Fruit fly (Drosophila melanogaster) whole organism, embryonic: ENCODE data around the gene Nin.

Source experiments
- Aef1 ChIP-seq: fragments of 200-800 bp; sonication (Bioruptor generic); IDR thresholded peaks from 3 replicates; pipeline ENCODE4 v1.3.6; 2022; ENCODE audit warnings: missing biosample characterization, missing genetic modification characterization
- CG11504 ChIP-seq: fragments of 200-800 bp; sonication (Bioruptor generic); optimal IDR thresholded peaks from 3 replicates; lab custom pipeline; 2019; ENCODE audit warnings: missing biosample characterization, mild to moderate bottlenecking, missing genetic modification characterization, moderate library complexity
- CG11695 ChIP-seq: fragments of 200-800 bp; sonication (Bioruptor generic); IDR thresholded peaks from 3 replicates; pipeline ENCODE4 v1.3.6; 2022; ENCODE audit warnings: missing biosample characterization, missing genetic modification characterization
- CG13894 ChIP-seq: fragments of 200-800 bp; sonication (Bioruptor generic); optimal IDR thresholded peaks from 3 replicates; lab custom pipeline; 2018; ENCODE audit warnings: missing biosample characterization, mild to moderate bottlenecking, missing genetic modification characterization, moderate library complexity
- CG15269 ChIP-seq: fragments of 200-800 bp; sonication (Bioruptor generic); optimal IDR thresholded peaks from 2 replicates; lab custom pipeline; 2018; ENCODE audit warnings: missing biosample characterization, mild to moderate bottlenecking, missing genetic modification characterization, moderate library complexity
- CG15696 ChIP-seq: fragments of 200-800 bp; sonication (Bioruptor generic); optimal IDR thresholded peaks from 2 replicates; lab custom pipeline; 2019; ENCODE audit warnings: missing biosample characterization, mild to moderate bottlenecking, missing genetic modification characterization, moderate library complexity
- CG16779 ChIP-seq: fragments of 200-800 bp; sonication (Bioruptor generic); IDR thresholded peaks from 2 replicates; pipeline ENCODE4 v1.3.6; 2022; ENCODE audit warnings: missing biosample characterization, missing genetic modification characterization
- CG16813 ChIP-seq: fragments of 200-800 bp; sonication (Bioruptor generic); IDR thresholded peaks from 3 replicates; pipeline ENCODE4 v1.3.6; 2022; ENCODE audit warnings: missing biosample characterization, missing genetic modification characterization; ENCODE audit not compliant: partially characterized antibody
- CG17385 ChIP-seq: fragments of 200-800 bp; sonication (Bioruptor generic); optimal IDR thresholded peaks from 3 replicates; lab custom pipeline; 2018; ENCODE audit warnings: missing biosample characterization, mild to moderate bottlenecking, missing genetic modification characterization
- CG17802 ChIP-seq: fragments of 200-800 bp; sonication (Bioruptor generic); optimal IDR thresholded peaks from 2 replicates; lab custom pipeline; 2018; ENCODE audit warnings: missing biosample characterization, mild to moderate bottlenecking, missing genetic modification characterization, moderate library complexity
- CG34422 ChIP-seq: fragments of 200-800 bp; sonication (Bioruptor generic); IDR thresholded peaks from 3 replicates; pipeline ENCODE4 v1.3.6; 2022; ENCODE audit warnings: missing biosample characterization, missing genetic modification characterization
- CG3726 ChIP-seq: fragments of 200-800 bp; sonication (Bioruptor generic); IDR thresholded peaks from 3 replicates; pipeline ENCODE4, ENCODE4 v1.3.6; 2022; ENCODE audit warnings: missing biosample characterization, missing genetic modification characterization
- CG4730 ChIP-seq: fragments of 200-800 bp; sonication (Bioruptor generic); IDR thresholded peaks from 2 replicates; pipeline ENCODE4 v1.3.6; 2022; ENCODE audit warnings: missing biosample characterization, missing genetic modification characterization
- CG6254 ChIP-seq: fragments of 200-800 bp; sonication (Bioruptor generic); optimal IDR thresholded peaks from 3 replicates; lab custom pipeline; 2017; ENCODE audit warnings: mild to moderate bottlenecking, missing biosample characterization, missing genetic modification reagents, missing genetic modification characterization
- CG6765 ChIP-seq: fragments of 200-800 bp; sonication (Bioruptor generic); optimal IDR thresholded peaks from 3 replicates; lab custom pipeline; 2017; ENCODE audit warnings: missing biosample characterization, mild to moderate bottlenecking, missing genetic modification characterization
- CG8359 ChIP-seq: fragments of 200-800 bp; sonication (Bioruptor generic); optimal IDR thresholded peaks from 2 replicates; lab custom pipeline; 2017; ENCODE audit warnings: missing biosample characterization, mild to moderate bottlenecking, missing genetic modification characterization, borderline replicate concordance
- CG9727 ChIP-seq: fragments of 200-800 bp; sonication (Bioruptor generic); optimal IDR thresholded peaks from 3 replicates; lab custom pipeline; 2017; ENCODE audit warnings: missing biosample characterization, mild to moderate bottlenecking, missing genetic modification characterization
- CG9932 ChIP-seq: fragments of 200-800 bp; sonication (Bioruptor generic); IDR thresholded peaks from 2 replicates; pipeline ENCODE4 v1.3.6; 2022; ENCODE audit warnings: missing biosample characterization, missing genetic modification characterization
- CrebB ChIP-seq: fragments of 200-800 bp; sonication (Bioruptor generic); optimal IDR thresholded peaks from 3 replicates; lab custom pipeline; 2018; ENCODE audit warnings: missing biosample characterization, mild to moderate bottlenecking, missing genetic modification characterization
- Hey ChIP-seq: fragments of 200-800 bp; sonication (Bioruptor generic); optimal IDR thresholded peaks from 3 replicates; lab custom pipeline; 2018; ENCODE audit warnings: missing biosample characterization, mild to moderate bottlenecking, missing genetic modification characterization
- Nf-YC ChIP-seq: fragments of 200-800 bp; optimal IDR thresholded peaks from 3 replicates; lab custom pipeline; 2019; ENCODE audit warnings: missing biosample characterization, mild to moderate bottlenecking, missing genetic modification characterization, moderate library complexity
- Opbp ChIP-seq: fragments of 200-800 bp; sonication (Bioruptor generic); IDR thresholded peaks from 3 replicates; pipeline ENCODE4 v1.3.6; 2022; ENCODE audit warnings: missing biosample characterization, missing genetic modification characterization; ENCODE audit not compliant: partially characterized antibody
- Tbp ChIP-seq: fragments of >200 bp; optimal IDR thresholded peaks from 2 replicates; lab custom pipeline; 2018; ENCODE audit warnings: missing biosample characterization, missing genetic modification characterization
- abd-A ChIP-seq: fragments of 200-800 bp; sonication (Bioruptor generic); optimal IDR thresholded peaks from 3 replicates; lab custom pipeline; 2019; ENCODE audit warnings: missing biosample characterization, mild to moderate bottlenecking, missing genetic modification characterization, moderate library complexity
- ap ChIP-seq: fragments of 200-800 bp; sonication (Bioruptor generic); IDR thresholded peaks from 2 replicates; pipeline ENCODE4 v1.3.6; 2022; ENCODE audit warnings: missing biosample characterization, missing genetic modification characterization
- caup ChIP-seq: fragments of 200-800 bp; sonication (Bioruptor generic); optimal IDR thresholded peaks from 3 replicates; lab custom pipeline; 2017; ENCODE audit warnings: missing biosample characterization, mild to moderate bottlenecking, missing genetic modification characterization, moderate library complexity; ENCODE audit not compliant: severe bottlenecking
- ham ChIP-seq: fragments of 200-800 bp; sonication (Bioruptor generic); IDR thresholded peaks from 2 replicates; pipeline ENCODE4 v1.3.6; 2022; ENCODE audit warnings: missing biosample characterization, missing genetic modification characterization
- nau ChIP-seq: fragments of 200-800 bp; sonication (Bioruptor generic); optimal IDR thresholded peaks from 3 replicates; lab custom pipeline; 2017; ENCODE audit warnings: missing biosample characterization, mild to moderate bottlenecking, missing genetic modification characterization, missing genetic modification reagents
- onecut ChIP-seq: fragments of 200-800 bp; sonication (Bioruptor generic); IDR thresholded peaks from 2 replicates; pipeline ENCODE4 v1.3.6; 2022; ENCODE audit warnings: missing biosample characterization, missing genetic modification characterization
- org-1 ChIP-seq: fragments of 200-800 bp; sonication (Bioruptor generic); optimal IDR thresholded peaks from 2 replicates; lab custom pipeline; 2017; ENCODE audit warnings: missing biosample characterization, missing genetic modification characterization
- peb ChIP-seq: fragments of 200-800 bp; sonication (Bioruptor generic); IDR thresholded peaks from 2 replicates; pipeline ENCODE4 v1.3.6; 2022; ENCODE audit warnings: missing biosample characterization, missing genetic modification characterization
- pfk ChIP-seq: fragments of 200-800 bp; sonication (Bioruptor generic); optimal IDR thresholded peaks from 2 replicates; lab custom pipeline; 2018; ENCODE audit warnings: missing biosample characterization, mild to moderate bottlenecking, missing genetic modification characterization, moderate library complexity
- pita ChIP-seq: fragments of 200-800 bp; sonication (Bioruptor generic); optimal IDR thresholded peaks from 2 replicates; lab custom pipeline; 2017; ENCODE audit warnings: missing biosample characterization, mild to moderate bottlenecking, missing genetic modification characterization
- prd ChIP-seq, 3 experiments: fragments of >200 bp in 2 of 3; fragments of 200-800 bp in 1 of 3; sonication (Bioruptor generic) in 1 of 3; optimal IDR thresholded peaks in 2 of 3; IDR thresholded peaks in 1 of 3; 2 replicates in 2 of 3; 3 replicates in 1 of 3; pipeline versions ENCODE4 v1.3.6 to Lab custom; 2017 to 2022; ENCODE audit warnings: missing biosample characterization in 1 of 3, missing genetic modification characterization in 1 of 3
- pros ChIP-seq: fragments of 200-800 bp; sonication (Bioruptor generic); optimal IDR thresholded peaks from 3 replicates; lab custom pipeline; 2019; ENCODE audit warnings: missing biosample characterization, mild to moderate bottlenecking, missing genetic modification characterization, moderate library complexity
- pum ChIP-seq: fragments of 200-800 bp; sonication (Bioruptor generic); optimal IDR thresholded peaks from 2 replicates; lab custom pipeline; 2016; ENCODE audit warnings: missing biosample characterization, missing genetic modification characterization
- pzg ChIP-seq: fragments of 200-800 bp; sonication (Bioruptor generic); optimal IDR thresholded peaks from 3 replicates; lab custom pipeline; 2018; ENCODE audit warnings: missing biosample characterization, mild to moderate bottlenecking, missing genetic modification characterization, moderate library complexity
- rib ChIP-seq: fragments of 200-800 bp; sonication (Bioruptor generic); IDR thresholded peaks from 2 replicates; pipeline ENCODE4 v1.3.6; 2022; ENCODE audit warnings: missing biosample characterization, missing genetic modification characterization
- sens-2 ChIP-seq: fragments of 200-800 bp; sonication (Bioruptor generic); IDR thresholded peaks from 2 replicates; pipeline ENCODE4 v1.3.6; 2022; ENCODE audit warnings: missing biosample characterization, missing genetic modification characterization
- ssp ChIP-seq: fragments of 200-800 bp; sonication (Bioruptor generic); IDR thresholded peaks from 2 replicates; pipeline ENCODE4 v1.3.6; 2022; ENCODE audit warnings: missing biosample characterization, missing genetic modification characterization
- sug ChIP-seq: fragments of 200-800 bp; optimal IDR thresholded peaks from 2 replicates; lab custom pipeline; 2019; ENCODE audit warnings: missing biosample characterization, mild to moderate bottlenecking, missing genetic modification characterization, moderate library complexity
- tap ChIP-seq: fragments of 200-800 bp; optimal IDR thresholded peaks from 3 replicates; lab custom pipeline; 2019; ENCODE audit warnings: missing biosample characterization, mild to moderate bottlenecking, missing genetic modification characterization, moderate library complexity
- usp ChIP-seq: fragments of >200 bp; optimal IDR thresholded peaks from 2 replicates; lab custom pipeline; 2017; ENCODE audit warnings: missing biosample characterization, missing genetic modification characterization
- z ChIP-seq: fragments of 200-800 bp; sonication (Bioruptor generic); IDR thresholded peaks from 3 replicates; pipeline ENCODE4 v1.3.6; 2022; ENCODE audit warnings: missing biosample characterization, missing genetic modification characterization
- zen ChIP-seq: fragments of 200-800 bp; sonication (Bioruptor generic); optimal IDR thresholded peaks from 3 replicates; lab custom pipeline; 2018; ENCODE audit warnings: missing biosample characterization, mild to moderate bottlenecking, missing genetic modification characterization, moderate library complexity

The Nin gene

dm6 chr2L:5259076-5259843 is 19.1 kb downstream of the Nin start (continued):
- TF ChIP-seq CG9727 (GFP tag; lab: Kevin White, UChicago) (no peak), CG13894 (peak; percentile 27), CG6765 (GFP tag; lab: Kevin White, UChicago) (no peak), pzg (GFP tag; lab: Kevin White, UChicago) (no peak), z (GFP tag; lab: Robert Waterston, UW) (no peak), pita (GFP tag; lab: Kevin White, UChicago) (no peak), abd-A (tag; lab: Kevin White, UChicago) (peak; percentile 86), CG15696 (tag; lab: Kevin White, UChicago) (no peak), Opbp (GFP tag; lab: Robert Waterston, UW) (no peak), CG11695 (GFP tag; lab: Robert Waterston, UW) (no peak), peb (GFP tag; lab: Robert Waterston, UW) (no peak)

dm6 chr2L:5256036-5256846 is 22.1 kb downstream of the Nin start:
- TF ChIP-seq pum (GFP tag; lab: Kevin White, UChicago): peak; percentile 14
- TF ChIP-seq ham: no peak
- TF ChIP-seq CG9932 (GFP tag; lab: Robert Waterston, UW): no peak
- no peak for TF ChIP-seq usp (GFP tag; lab: Kevin White, UChicago)
- peak; percentile 54 for TF ChIP-seq CG8359 (GFP tag; lab: Kevin White, UChicago)
- TF ChIP-seq CG16779 (GFP tag; lab: Robert Waterston, UW): no peak
- no peak for TF ChIP-seq sens-2 (GFP tag; lab: Robert Waterston, UW)
- peak; percentile 37 for TF ChIP-seq nau (GFP tag; lab: Kevin White, UChicago)
- TF ChIP-seq tap (tag; lab: Kevin White, UChicago): peak; percentile 23
- TF ChIP-seq CrebB: peak; percentile 33
- TF ChIP-seq CG17385 (GFP tag; lab: Kevin White, UChicago): peak; percentile 11
- peak; percentile 23 for TF ChIP-seq pfk (GFP tag; lab: Kevin White, UChicago)
- TF ChIP-seq Tbp (GFP tag; lab: Kevin White, UChicago): no peak
- TF ChIP-seq onecut (GFP tag; lab: Robert Waterston, UW): no peak; the same call in none of the 2 replicates
- peak; percentile 48 for TF ChIP-seq Aef1
- TF ChIP-seq pros (GFP tag; lab: Kevin White, UChicago): peak; percentile 23
- TF ChIP-seq CG3726 (GFP tag; lab: Robert Waterston, UW): 0 out of 3 replicates have a peak, but pooled peaks have one; percentile 22
- TF ChIP-seq CG4730 (GFP tag; lab: Robert Waterston, UW): 0 out of 2 replicates have a peak, but pooled peaks have one; percentile 38
- no peak for TF ChIP-seq CG11695 (GFP tag; lab: Robert Waterston, UW)
- peak; percentile 67 for TF ChIP-seq sug (tag; lab: Kevin White, UChicago)
- TF ChIP-seq CG16813 (GFP tag; lab: Robert Waterston, UW): no peak
- no peak for TF ChIP-seq Hey (tag; lab: Kevin White, UChicago)
- no peak for TF ChIP-seq ssp (GFP tag; lab: Robert Waterston, UW)
- no peak for TF ChIP-seq zen (tag; lab: Kevin White, UChicago)
- no peak for TF ChIP-seq caup (GFP tag; lab: Kevin White, UChicago)
- TF ChIP-seq prd (optimal IDR thresholded peaks at IDR 0.05; lab: Kevin White, UChicago): no peak
- TF ChIP-seq prd (GFP tag; IDR thresholded peaks at IDR 0.05; lab: Robert Waterston, UW): peak; percentile 20; the same call in 1 of the 3 replicates
- TF ChIP-seq rib (GFP tag; lab: Robert Waterston, UW): no peak
- TF ChIP-seq CG11504: peak; percentile 64
- 0 out of 2 replicates have a peak, but pooled peaks have one; percentile 36 for TF ChIP-seq ap (GFP tag; lab: Robert Waterston, UW)
- peak; percentile 77 for TF ChIP-seq CG6254 (GFP tag; lab: Kevin White, UChicago)
- no peak for TF ChIP-seq CG15269 (tag; lab: Kevin White, UChicago)
- no peak for TF ChIP-seq Nf-YC
- TF ChIP-seq CG34422 (GFP tag; lab: Robert Waterston, UW): no peak
- no peak for TF ChIP-seq CG17802 (tag; lab: Kevin White, UChicago)
- peak; percentile 57 for TF ChIP-seq org-1 (GFP tag; lab: Kevin White, UChicago)
